Fruit fly (Drosophila melanogaster) whole organism, wandering third instar larva: ENCODE data around the gene CG33493.

ENCODE experiments used
- Abd-B ChIP-seq: fragments of >200 bp; optimal IDR thresholded peaks from 2 replicates; lab custom pipeline; 2017; ENCODE audit warnings: missing biosample characterization, missing genetic modification characterization
- Dfd ChIP-seq: fragments of >200 bp; optimal IDR thresholded peaks from 2 replicates; lab custom pipeline; 2017; ENCODE audit warnings: missing biosample characterization, missing genetic modification characterization
- Hr83 ChIP-seq: fragments of 200-300 bp; sonication (Bioruptor generic); optimal IDR thresholded peaks from 2 replicates; lab custom pipeline; 2016; ENCODE audit warnings: missing biosample characterization, mild to moderate bottlenecking, missing genetic modification characterization, moderate library complexity; ENCODE audit not compliant: poor library complexity, severe bottlenecking
- OdsH ChIP-seq: fragments of 200-800 bp; sonication (Bioruptor generic); optimal IDR thresholded peaks from 2 replicates; lab custom pipeline; 2016; ENCODE audit warnings: missing biosample characterization, mild to moderate bottlenecking, missing genetic modification characterization
- br ChIP-seq: fragments of 200-800 bp; sonication (Bioruptor generic); optimal IDR thresholded peaks from 2 replicates; lab custom pipeline; 2016; ENCODE audit warnings: missing biosample characterization, missing genetic modification characterization
- fru ChIP-seq: fragments of 200-800 bp; sonication (Bioruptor generic); optimal IDR thresholded peaks from 3 replicates; lab custom pipeline; 2016; ENCODE audit warnings: missing biosample characterization, mild to moderate bottlenecking, missing genetic modification characterization
- h ChIP-seq: fragments of 200-800 bp; sonication (Bioruptor generic); optimal IDR thresholded peaks from 3 replicates; lab custom pipeline; 2016; ENCODE audit warnings: missing biosample characterization, mild to moderate bottlenecking, missing genetic modification characterization

- TF ChIP-seq Abd-B (GFP tag; lab: Kevin White, UChicago) (no peak), Hr83 (GFP tag; lab: Kevin White, UChicago) (no peak), h (GFP tag; lab: Kevin White, UChicago) (no peak), OdsH (no peak), fru (no peak), Dfd (GFP tag; lab: Kevin White, UChicago) (no peak), br (GFP tag; lab: Kevin White, UChicago) (no peak)
Observed at dm6 chr3L:10680177-10680576, 12.8 kb downstream of the CG33493 start.
